Fruit fly (Drosophila melanogaster) whole organism, adult: ENCODE results near the gene RIOK1.

Experiments
- CG11617 ChIP-seq: fragments of 200-800 bp; sonication (Bioruptor generic); optimal IDR thresholded peaks from 2 replicates; lab custom pipeline; 2017; ENCODE audit warnings: mild to moderate bottlenecking, missing biosample characterization, missing genetic modification reagents, missing genetic modification characterization
- CG12768 ChIP-seq: fragments of 200-800 bp; sonication (Bioruptor generic); optimal IDR thresholded peaks from 2 replicates; lab custom pipeline; 2017; ENCODE audit warnings: missing biosample characterization, missing genetic modification characterization, mild to moderate bottlenecking, moderate library complexity, missing genetic modification reagents
- CG14711 ChIP-seq: fragments of 200-800 bp; sonication (Bioruptor generic); optimal IDR thresholded peaks from 2 replicates; lab custom pipeline; 2018; ENCODE audit warnings: missing biosample characterization, mild to moderate bottlenecking, missing genetic modification characterization, moderate library complexity
- CG33017 ChIP-seq: fragments of 200-800 bp; sonication (Bioruptor generic); optimal IDR thresholded peaks from 2 replicates; lab custom pipeline; 2018; ENCODE audit warnings: missing biosample characterization, mild to moderate bottlenecking, missing genetic modification characterization, moderate library complexity
- CG5204 ChIP-seq: fragments of 200-800 bp; sonication (Bioruptor generic); optimal IDR thresholded peaks from 2 replicates; lab custom pipeline; 2016; ENCODE audit warnings: missing biosample characterization, missing genetic modification characterization
- CG7101 ChIP-seq: fragments of 200-800 bp; sonication (Bioruptor generic); optimal IDR thresholded peaks from 2 replicates; lab custom pipeline; 2018; ENCODE audit warnings: missing biosample characterization, mild to moderate bottlenecking, missing genetic modification characterization, moderate library complexity
- Clk ChIP-seq: fragments of 200-800 bp; sonication (Bioruptor generic); optimal IDR thresholded peaks from 2 replicates; lab custom pipeline; 2017; ENCODE audit warnings: missing biosample characterization, missing genetic modification characterization
- Hr96 ChIP-seq: fragments of 200-800 bp; sonication (Bioruptor generic); optimal IDR thresholded peaks from 2 replicates; lab custom pipeline; 2016; ENCODE audit warnings: missing biosample characterization, missing genetic modification characterization
- Mnt ChIP-seq: fragments of 200-800 bp; sonication (Bioruptor generic); optimal IDR thresholded peaks from 2 replicates; lab custom pipeline; 2016; ENCODE audit warnings: missing biosample characterization, mild to moderate bottlenecking, missing genetic modification characterization
- kay ChIP-seq: fragments of 200-800 bp; sonication (Bioruptor generic); peaks from one replicate; lab custom pipeline; 2016; ENCODE audit warnings: missing biosample characterization, missing genetic modification characterization, borderline replicate concordance
- pad ChIP-seq: fragments of 200-800 bp; sonication (Bioruptor generic); optimal IDR thresholded peaks from 3 replicates; lab custom pipeline; 2017; ENCODE audit warnings: missing biosample characterization, missing genetic modification characterization, mild to moderate bottlenecking, moderate library complexity, missing genetic modification reagents
- toe ChIP-seq: fragments of 200-800 bp; sonication (Bioruptor generic); optimal IDR thresholded peaks from 2 replicates; lab custom pipeline; 2016; ENCODE audit warnings: missing biosample characterization, missing genetic modification characterization

DNA sequence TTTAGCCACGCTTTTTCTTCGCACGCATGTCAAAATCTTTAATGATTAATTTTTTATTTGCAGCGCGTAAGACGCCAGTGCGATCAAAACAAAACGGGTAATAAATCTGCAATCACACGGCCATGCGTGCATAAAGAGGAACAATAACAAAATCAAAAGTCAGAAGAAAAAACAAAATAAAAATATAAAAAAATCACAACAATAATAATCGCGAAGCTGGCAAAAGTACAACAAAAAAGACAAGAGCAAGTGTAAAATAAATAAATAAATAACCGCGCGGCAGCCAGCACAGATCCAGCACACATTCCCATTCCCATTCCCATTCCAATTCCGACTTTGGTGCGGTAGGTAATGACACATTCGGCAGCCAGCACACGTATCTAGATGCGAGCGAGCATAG is 13.7 kb downstream of the RIOK1 start:
- TF ChIP-seq kay (GFP tag; lab: Kevin White, UChicago) (no peak), toe (no peak), Mnt (GFP tag; lab: Kevin White, UChicago) (no peak), Clk (GFP tag; lab: Kevin White, UChicago) (no peak), CG12768 (GFP tag; lab: Kevin White, UChicago) (no peak), CG33017 (no peak), Hr96 (GFP tag; lab: Kevin White, UChicago) (no peak), CG14711 (tag; lab: Kevin White, UChicago) (no peak), pad (GFP tag; lab: Kevin White, UChicago) (no peak), CG11617 (GFP tag; lab: Kevin White, UChicago) (no peak), CG7101 (tag; lab: Kevin White, UChicago) (no peak), CG5204 (no peak)
